Fruit fly (Drosophila melanogaster): ENCODE data around the gene Obp22a.

- TF ChIP-seq CTCF (optimal IDR thresholded peaks at IDR 0.05) (no peak), CG8478 (optimal IDR thresholded peaks at IDR 0.05) (no peak)
Observed at dm6 chr2L:1989278-1989918, 2.6 kb downstream of the Obp22a start.
